Fruit fly (Drosophila melanogaster): ENCODE measurements around the gene CG34450.

DNA sequence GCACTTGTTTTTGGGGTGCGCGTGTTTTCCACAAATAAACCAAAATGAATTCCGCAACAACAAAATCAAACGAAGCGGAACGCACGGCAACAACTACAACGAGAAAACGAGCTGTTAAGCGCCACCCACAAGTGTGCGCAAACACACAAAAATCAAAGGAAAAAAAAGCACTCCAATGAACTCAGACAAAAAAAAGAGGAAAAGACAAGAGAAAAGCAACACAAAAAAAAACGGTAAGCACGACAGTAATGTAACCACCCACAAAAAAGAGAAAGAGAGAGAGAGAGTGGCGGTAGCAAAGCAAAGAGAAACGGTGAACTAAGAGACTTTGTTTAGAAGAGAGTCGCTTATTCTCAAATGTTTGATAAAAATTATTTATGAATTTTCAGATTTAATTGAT is 24.6 kb downstream of the CG34450 start:
- TF ChIP-seq pan (optimal IDR thresholded peaks at IDR 0.05) (no peak), Dll (optimal IDR thresholded peaks at IDR 0.05) (no peak), psq (optimal IDR thresholded peaks at IDR 0.05) (no peak), usp (GFP tag; optimal IDR thresholded peaks at IDR 0.05) (no peak), EcR (GFP tag; optimal IDR thresholded peaks at IDR 0.05) (no peak), CG8478 (optimal IDR thresholded peaks at IDR 0.05) (no peak)

All from whole organism.